Fruit fly (Drosophila melanogaster) whole organism, embryonic: ENCODE measurements around the gene DPCoAC.
A peak's percentile ranks its signal among the peaks of the same experiment; 100 is the strongest.

Experiments used
- ATbp ChIP-seq: fragments of 200-800 bp; sonication (Bioruptor generic); optimal IDR thresholded peaks from 2 replicates; lab custom pipeline; 2017; ENCODE audit warnings: missing biosample characterization, mild to moderate bottlenecking, missing genetic modification characterization, missing genetic modification reagents
- Abd-B ChIP-seq: fragments of 200-800 bp; sonication (Bioruptor generic); optimal IDR thresholded peaks from 2 replicates; lab custom pipeline; 2018; ENCODE audit warnings: missing biosample characterization, mild to moderate bottlenecking, missing genetic modification characterization, moderate library complexity
- Ada2b ChIP-seq: fragments of 200-800 bp; sonication (Bioruptor generic); IDR thresholded peaks from 2 replicates; pipeline ENCODE4 v1.3.6; 2022; ENCODE audit warnings: missing biosample characterization, missing genetic modification characterization
- Aef1 ChIP-seq: fragments of 200-800 bp; sonication (Bioruptor generic); IDR thresholded peaks from 3 replicates; pipeline ENCODE4 v1.3.6; 2022; ENCODE audit warnings: missing biosample characterization, missing genetic modification characterization
- BtbVII ChIP-seq: fragments of 200-800 bp; sonication (Bioruptor generic); optimal IDR thresholded peaks from 3 replicates; lab custom pipeline; 2017; ENCODE audit warnings: missing biosample characterization, mild to moderate bottlenecking, missing genetic modification characterization
- CG10209 ChIP-seq: fragments of 200-800 bp; sonication (Bioruptor generic); optimal IDR thresholded peaks from 3 replicates; lab custom pipeline; 2017; ENCODE audit warnings: missing biosample characterization, mild to moderate bottlenecking, missing genetic modification characterization, missing genetic modification reagents
- CG10321 ChIP-seq: fragments of 200-800 bp; sonication (Bioruptor generic); IDR thresholded peaks from 2 replicates; pipeline ENCODE4 v1.3.6; 2022; ENCODE audit warnings: missing biosample characterization, missing genetic modification characterization
- CG1233 ChIP-seq: fragments of 200-800 bp; sonication (Bioruptor generic); optimal IDR thresholded peaks from 4 replicates; lab custom pipeline; 2018; ENCODE audit warnings: missing biosample characterization, mild to moderate bottlenecking, missing genetic modification characterization
- CG14965 ChIP-seq: fragments of 200-800 bp; sonication (Bioruptor generic); optimal IDR thresholded peaks from 2 replicates; lab custom pipeline; 2016; ENCODE audit warnings: missing biosample characterization, missing genetic modification characterization, borderline replicate concordance
- CG15011 ChIP-seq: fragments of 200-800 bp; sonication (Bioruptor generic); optimal IDR thresholded peaks from 3 replicates; lab custom pipeline; 2018; ENCODE audit warnings: missing biosample characterization, mild to moderate bottlenecking, missing genetic modification characterization
- CG16813 ChIP-seq: fragments of 200-800 bp; sonication (Bioruptor generic); IDR thresholded peaks from 3 replicates; pipeline ENCODE4 v1.3.6; 2022; ENCODE audit warnings: missing biosample characterization, missing genetic modification characterization; ENCODE audit not compliant: partially characterized antibody
- CG17361 ChIP-seq: fragments of 200-800 bp; sonication (Bioruptor generic); IDR thresholded peaks from 3 replicates; pipeline ENCODE4 v1.3.6; 2022; ENCODE audit warnings: missing biosample characterization, missing genetic modification characterization
- CG18262 ChIP-seq: fragments of 200-800 bp; optimal IDR thresholded peaks from 3 replicates; lab custom pipeline; 2019; ENCODE audit warnings: missing biosample characterization, mild to moderate bottlenecking, missing genetic modification characterization, moderate library complexity
- CG3065 ChIP-seq: fragments of 200-800 bp; sonication (Bioruptor generic); optimal IDR thresholded peaks from 2 replicates; lab custom pipeline; 2016; ENCODE audit warnings: missing biosample characterization, missing genetic modification characterization
- CG32532 ChIP-seq: fragments of 200-800 bp; sonication (Bioruptor generic); IDR thresholded peaks from 2 replicates; pipeline ENCODE4 v1.3.6; 2022; ENCODE audit warnings: missing biosample characterization, missing genetic modification characterization
- CG32767 ChIP-seq: fragments of 200-800 bp; sonication (Bioruptor generic); IDR thresholded peaks from 2 replicates; pipeline ENCODE4 v1.3.6; 2022; ENCODE audit warnings: missing biosample characterization, missing genetic modification characterization
- CG32772 ChIP-seq: fragments of 200-800 bp; sonication (Bioruptor generic); IDR thresholded peaks from 2 replicates; pipeline ENCODE4 v1.3.6; 2022; ENCODE audit warnings: missing biosample characterization, missing genetic modification characterization
- CG34422 ChIP-seq: fragments of 200-800 bp; sonication (Bioruptor generic); IDR thresholded peaks from 3 replicates; pipeline ENCODE4 v1.3.6; 2022; ENCODE audit warnings: missing biosample characterization, missing genetic modification characterization
- CG4360 ChIP-seq: fragments of 200-800 bp; sonication (Bioruptor generic); IDR thresholded peaks from 2 replicates; pipeline ENCODE4 v1.3.6; 2022; ENCODE audit warnings: missing biosample characterization, missing genetic modification characterization
- CG4730 ChIP-seq: fragments of 200-800 bp; sonication (Bioruptor generic); IDR thresholded peaks from 2 replicates; pipeline ENCODE4 v1.3.6; 2022; ENCODE audit warnings: missing biosample characterization, missing genetic modification characterization
- CG5245 ChIP-seq: fragments of 200-800 bp; sonication (Bioruptor generic); optimal IDR thresholded peaks from 3 replicates; lab custom pipeline; 2016; ENCODE audit warnings: missing biosample characterization, missing genetic modification characterization
- CG7357 ChIP-seq: fragments of 200-800 bp; sonication (Bioruptor generic); IDR thresholded peaks from 3 replicates; pipeline ENCODE4 v1.3.6; 2022; ENCODE audit warnings: missing biosample characterization, missing genetic modification characterization
- Dll ChIP-seq: fragments of 200-800 bp; sonication (Bioruptor generic); IDR thresholded peaks from 4 replicates; pipeline ENCODE4 v1.3.6; 2022; ENCODE audit warnings: missing biosample characterization, missing genetic modification characterization; ENCODE audit not compliant: partially characterized antibody
- Dp ChIP-seq: fragments of 200-800 bp; sonication (Bioruptor generic); optimal IDR thresholded peaks from 2 replicates; lab custom pipeline; 2018; ENCODE audit warnings: missing biosample characterization, mild to moderate bottlenecking, missing genetic modification characterization, moderate library complexity
- Drgx ChIP-seq: fragments of 200-800 bp; sonication (Bioruptor generic); IDR thresholded peaks from 2 replicates; pipeline ENCODE4 v1.3.6; 2022; ENCODE audit warnings: missing biosample characterization, missing genetic modification characterization
- Ets65A ChIP-seq: fragments of 200-800 bp; sonication (Bioruptor generic); peaks from one replicate; lab custom pipeline; 2016; ENCODE audit warnings: missing biosample characterization, missing genetic modification characterization
- Fer2 ChIP-seq: fragments of 200-800 bp; sonication (Bioruptor generic); optimal IDR thresholded peaks from 2 replicates; lab custom pipeline; 2018; ENCODE audit warnings: missing biosample characterization, mild to moderate bottlenecking, missing genetic modification characterization, moderate library complexity
- Lpt ChIP-seq: fragments of >200 bp; optimal IDR thresholded peaks from 2 replicates; lab custom pipeline; 2018; ENCODE audit warnings: missing biosample characterization, missing genetic modification characterization
- Max ChIP-seq: fragments of 200-800 bp; sonication (Bioruptor generic); optimal IDR thresholded peaks from 2 replicates; lab custom pipeline; 2016; ENCODE audit warnings: missing biosample characterization, mild to moderate bottlenecking, missing genetic modification characterization
- NK7.1 ChIP-seq: fragments of 200-800 bp; sonication (Bioruptor generic); optimal IDR thresholded peaks from 3 replicates; lab custom pipeline; 2016; ENCODE audit warnings: missing biosample characterization, missing genetic modification characterization
- Neu2 ChIP-seq: fragments of 200-800 bp; sonication (Bioruptor generic); optimal IDR thresholded peaks from 3 replicates; lab custom pipeline; 2016; ENCODE audit warnings: missing biosample characterization, missing genetic modification characterization, borderline replicate concordance
- Nf-YB ChIP-seq: fragments of 200-800 bp; sonication (Bioruptor generic); optimal IDR thresholded peaks from 3 replicates; lab custom pipeline; 2019; ENCODE audit warnings: missing biosample characterization, mild to moderate bottlenecking, missing genetic modification characterization, moderate library complexity
- Side ChIP-seq: fragments of 200-800 bp; sonication (Bioruptor generic); optimal IDR thresholded peaks from 2 replicates; lab custom pipeline; 2016; ENCODE audit warnings: missing biosample characterization, missing genetic modification characterization
- ab ChIP-seq: fragments of 200-800 bp; sonication (Bioruptor generic); optimal IDR thresholded peaks from 2 replicates; lab custom pipeline; 2016; ENCODE audit warnings: missing biosample characterization, missing genetic modification characterization
- amos ChIP-seq: fragments of 200-800 bp; sonication (Bioruptor generic); IDR thresholded peaks from 2 replicates; pipeline ENCODE4 v1.3.6; 2022; ENCODE audit warnings: missing biosample characterization, missing genetic modification characterization; ENCODE audit not compliant: partially characterized antibody
- bigmax ChIP-seq: fragments of 200-800 bp; sonication (Bioruptor generic); optimal IDR thresholded peaks from 2 replicates; lab custom pipeline; 2018; ENCODE audit warnings: missing biosample characterization, mild to moderate bottlenecking, missing genetic modification characterization
- chn ChIP-seq: fragments of 200-800 bp; sonication (Bioruptor generic); optimal IDR thresholded peaks from 2 replicates; lab custom pipeline; 2016; ENCODE audit warnings: missing biosample characterization, missing genetic modification characterization
- dati ChIP-seq: fragments of 200-800 bp; sonication (Bioruptor generic); IDR thresholded peaks from 2 replicates; pipeline ENCODE4 v1.3.6; 2022; ENCODE audit warnings: missing biosample characterization, missing genetic modification characterization
- ems ChIP-seq: fragments of 200-800 bp; sonication (Bioruptor generic); optimal IDR thresholded peaks from 3 replicates; lab custom pipeline; 2016; ENCODE audit warnings: missing biosample characterization, missing genetic modification characterization
- eve ChIP-seq, 2 experiments: fragments of >200 bp; optimal IDR thresholded peaks; 2 replicates each; lab custom pipeline; 2017; ENCODE audit warnings: missing biosample characterization in 2 of 2, missing genetic modification characterization in 2 of 2
- ftz-f1 ChIP-seq: fragments of 200-800 bp; sonication (Bioruptor generic); optimal IDR thresholded peaks from 2 replicates; lab custom pipeline; 2016; ENCODE audit warnings: missing biosample characterization, missing genetic modification characterization
- gem ChIP-seq: fragments of 200-800 bp; sonication (Bioruptor generic); optimal IDR thresholded peaks from 2 replicates; lab custom pipeline; 2019; ENCODE audit warnings: missing biosample characterization, mild to moderate bottlenecking, missing genetic modification characterization, moderate library complexity
- klu ChIP-seq: fragments of 200-800 bp; sonication (Bioruptor generic); IDR thresholded peaks from 2 replicates; pipeline ENCODE4 v1.3.6; 2022; ENCODE audit warnings: missing biosample characterization, missing genetic modification characterization
- p53 ChIP-seq: fragments of 200-800 bp; sonication (Bioruptor generic); optimal IDR thresholded peaks from 2 replicates; lab custom pipeline; 2016; ENCODE audit warnings: missing biosample characterization, missing genetic modification characterization
- psq ChIP-seq: fragments of 200-800 bp; sonication (Bioruptor generic); optimal IDR thresholded peaks from 2 replicates; lab custom pipeline; 2017; ENCODE audit warnings: missing biosample characterization, missing genetic modification characterization
- ro ChIP-seq: fragments of 200-800 bp; sonication (Bioruptor generic); IDR thresholded peaks from 2 replicates; pipeline ENCODE4 v1.3.6; 2022; ENCODE audit warnings: missing biosample characterization, missing genetic modification characterization
- schlank ChIP-seq: fragments of 200-800 bp; sonication (Bioruptor generic); optimal IDR thresholded peaks from 2 replicates; lab custom pipeline; 2018; ENCODE audit warnings: missing biosample characterization, mild to moderate bottlenecking, missing genetic modification characterization
- scrt ChIP-seq: fragments of 200-800 bp; sonication (Bioruptor generic); optimal IDR thresholded peaks from 2 replicates; lab custom pipeline; 2018; ENCODE audit warnings: missing biosample characterization, mild to moderate bottlenecking, missing genetic modification characterization, moderate library complexity
- ssp ChIP-seq: fragments of 200-800 bp; sonication (Bioruptor generic); IDR thresholded peaks from 2 replicates; pipeline ENCODE4 v1.3.6; 2022; ENCODE audit warnings: missing biosample characterization, missing genetic modification characterization
- wek ChIP-seq: fragments of 200-800 bp; sonication (Bioruptor generic); optimal IDR thresholded peaks from 3 replicates; lab custom pipeline; 2018; ENCODE audit warnings: missing biosample characterization, mild to moderate bottlenecking, missing genetic modification characterization, moderate library complexity

Gene DPCoAC

dm6 chr3R:20556281-20557113 lies 970 bp downstream of the DPCoAC start (continued):
- peak; percentile 52 for TF ChIP-seq Abd-B
- no peak; the same call in 1 of the 2 replicates for TF ChIP-seq amos (GFP tag; lab: Robert Waterston, UW)
- TF ChIP-seq BtbVII (GFP tag; lab: Kevin White, UChicago) = peak; percentile 83
- no peak for TF ChIP-seq wek
- peak; percentile 33; the same call in 1 of the 2 replicates for TF ChIP-seq ssp (GFP tag; lab: Robert Waterston, UW)
- no peak for TF ChIP-seq ems (GFP tag; lab: Kevin White, UChicago)
- peak; percentile 34 for TF ChIP-seq CG5245 (GFP tag; lab: Kevin White, UChicago)
- no peak for TF ChIP-seq CG3065 (GFP tag; lab: Kevin White, UChicago)
- no peak for TF ChIP-seq Side (GFP tag; lab: Kevin White, UChicago)
- TF ChIP-seq CG16813 (GFP tag; lab: Robert Waterston, UW) = no peak
- no peak for TF ChIP-seq Lpt (GFP tag; lab: Kevin White, UChicago)
- TF ChIP-seq Drgx (GFP tag; lab: Robert Waterston, UW) = peak; percentile 74
- no peak for TF ChIP-seq Fer2 (tag; lab: Kevin White, UChicago)
- peak; percentile 73 for TF ChIP-seq CG17361 (GFP tag; lab: Robert Waterston, UW)
- no peak for TF ChIP-seq schlank (tag; lab: Kevin White, UChicago)
- TF ChIP-seq dati (GFP tag; lab: Robert Waterston, UW) = no peak
- TF ChIP-seq scrt (GFP tag; lab: Kevin White, UChicago) = peak; percentile 68
- TF ChIP-seq bigmax (GFP tag; lab: Kevin White, UChicago) = no peak
- TF ChIP-seq eve (GFP tag; optimal IDR thresholded peaks at IDR 0.05; lab: Kevin White, UChicago) = no peak
- TF ChIP-seq CG32767 (GFP tag; lab: Robert Waterston, UW) = peak; percentile 56; the same call in 1 of the 2 replicates
- TF ChIP-seq Max = peak; percentile 20
- peak; percentile 65 for TF ChIP-seq ftz-f1
- TF ChIP-seq Neu2 (GFP tag; lab: Kevin White, UChicago) = no peak
- TF ChIP-seq chn = no peak
- TF ChIP-seq CG15011 (GFP tag; lab: Kevin White, UChicago) = peak; percentile 55
- no peak for TF ChIP-seq NK7.1 (GFP tag; lab: Kevin White, UChicago)
- no peak for TF ChIP-seq CG10321 (GFP tag; lab: Robert Waterston, UW)
- TF ChIP-seq gem (tag; lab: Kevin White, UChicago) = peak; percentile 77
- no peak for TF ChIP-seq psq
- peak; percentile 52 for TF ChIP-seq CG18262
- no peak for TF ChIP-seq p53 (GFP tag; lab: Kevin White, UChicago)
- TF ChIP-seq Dll (GFP tag; lab: Robert Waterston, UW) = no peak
- TF ChIP-seq CG14965 (GFP tag; lab: Kevin White, UChicago) = no peak
- peak; percentile 79 for TF ChIP-seq CG4730 (GFP tag; lab: Robert Waterston, UW)
- TF ChIP-seq ATbp (GFP tag; lab: Kevin White, UChicago) = peak; percentile 16
- TF ChIP-seq CG10209 (GFP tag; lab: Kevin White, UChicago) = peak; percentile 65
- peak; percentile 76 for TF ChIP-seq CG7357 (GFP tag; lab: Robert Waterston, UW)
- peak; percentile 35 for TF ChIP-seq ab (GFP tag; lab: Kevin White, UChicago)
- TF ChIP-seq klu (GFP tag; lab: Robert Waterston, UW) = peak; percentile 76
- peak; percentile 33 for TF ChIP-seq Ets65A (GFP tag; lab: Kevin White, UChicago)
- TF ChIP-seq CG4360 (GFP tag; lab: Robert Waterston, UW) = peak; percentile 26; the same call in 1 of the 2 replicates
- TF ChIP-seq Aef1 = peak; percentile 86
- TF ChIP-seq Ada2b (GFP tag; lab: Robert Waterston, UW) = peak; percentile 85
- TF ChIP-seq Dp (GFP tag; lab: Kevin White, UChicago) = no peak
- peak; percentile 40 for TF ChIP-seq Nf-YB
- no peak for TF ChIP-seq CG1233 (GFP tag; lab: Kevin White, UChicago)
- peak; percentile 78 for TF ChIP-seq CG34422
- peak; percentile 92 for TF ChIP-seq CG32532 (GFP tag; lab: Robert Waterston, UW)
- TF ChIP-seq ro (GFP tag; lab: Robert Waterston, UW) = peak; percentile 39; the same call in 1 of the 2 replicates
- peak; percentile 69 for TF ChIP-seq CG32772 (GFP tag; lab: Robert Waterston, UW)
